Fruit fly (Drosophila melanogaster) whole organism, embryonic: ENCODE data around the gene CG1622.

ENCODE experiments used
- CG10543 ChIP-seq: fragments of 200-800 bp; sonication (Bioruptor generic); optimal IDR thresholded peaks from 3 replicates; lab custom pipeline; 2017; ENCODE audit warnings: missing biosample characterization, mild to moderate bottlenecking, missing genetic modification characterization, moderate library complexity
- CG5245 ChIP-seq: fragments of 200-800 bp; sonication (Bioruptor generic); optimal IDR thresholded peaks from 3 replicates; lab custom pipeline; 2016; ENCODE audit warnings: missing biosample characterization, missing genetic modification characterization
- Max ChIP-seq: fragments of 200-800 bp; sonication (Bioruptor generic); optimal IDR thresholded peaks from 2 replicates; lab custom pipeline; 2016; ENCODE audit warnings: missing biosample characterization, mild to moderate bottlenecking, missing genetic modification characterization
- Rx ChIP-seq: fragments of 200-800 bp; sonication (Bioruptor generic); IDR thresholded peaks from 2 replicates; pipeline ENCODE4 v1.3.6; 2022; ENCODE audit warnings: missing biosample characterization, missing genetic modification characterization
- h ChIP-seq: fragments of >200 bp; optimal IDR thresholded peaks from 2 replicates; lab custom pipeline; 2017
- luna ChIP-seq: fragments of 200-800 bp; sonication (Bioruptor generic); optimal IDR thresholded peaks from 2 replicates; lab custom pipeline; 2016; ENCODE audit warnings: missing biosample characterization, missing genetic modification characterization
- toy ChIP-seq: fragments of 200-800 bp; sonication (Bioruptor generic); IDR thresholded peaks from 2 replicates; pipeline ENCODE4 v1.3.6; 2022; ENCODE audit warnings: missing biosample characterization, missing genetic modification characterization
- ttk ChIP-seq: fragments of 200-800 bp; sonication (Bioruptor generic); IDR thresholded peaks from 2 replicates; pipeline ENCODE4 v2.1.2; 2022; ENCODE audit warnings: missing biosample characterization, missing genetic modification characterization

dm6 chrX:13254442-13254841 is 42.4 kb upstream of the CG1622 start:
- no peak for TF ChIP-seq toy
- TF ChIP-seq CG5245 (GFP tag; lab: Kevin White, UChicago), result no peak
- TF ChIP-seq Max, result no peak
- TF ChIP-seq ttk (GFP tag; lab: Robert Waterston, UW), result no peak
- no peak for TF ChIP-seq Rx
- TF ChIP-seq luna (GFP tag; lab: Kevin White, UChicago), result no peak
- TF ChIP-seq h (lab: Kevin White, UChicago), result no peak
- no peak for TF ChIP-seq CG10543
